Fruit fly (Drosophila melanogaster) whole organism, embryonic: ENCODE data around the gene His3.3A.

Experiments
- Abd-B ChIP-seq: fragments of 200-800 bp; sonication (Bioruptor generic); optimal IDR thresholded peaks from 2 replicates; lab custom pipeline; 2018; ENCODE audit warnings: missing biosample characterization, mild to moderate bottlenecking, missing genetic modification characterization, moderate library complexity
- Atf6 ChIP-seq: fragments of 200-800 bp; sonication (Bioruptor generic); IDR thresholded peaks from 2 replicates; pipeline ENCODE4 v1.3.6; 2022; ENCODE audit warnings: missing biosample characterization, missing genetic modification characterization
- B-H2 ChIP-seq: fragments of 200-800 bp; sonication (Bioruptor generic); optimal IDR thresholded peaks from 2 replicates; lab custom pipeline; 2018; ENCODE audit warnings: missing biosample characterization, mild to moderate bottlenecking, missing genetic modification characterization
- BtbVII ChIP-seq: fragments of 200-800 bp; sonication (Bioruptor generic); optimal IDR thresholded peaks from 3 replicates; lab custom pipeline; 2017; ENCODE audit warnings: missing biosample characterization, mild to moderate bottlenecking, missing genetic modification characterization
- CG10209 ChIP-seq: fragments of 200-800 bp; sonication (Bioruptor generic); optimal IDR thresholded peaks from 3 replicates; lab custom pipeline; 2017; ENCODE audit warnings: missing biosample characterization, mild to moderate bottlenecking, missing genetic modification characterization, missing genetic modification reagents
- CG10267 ChIP-seq: fragments of 200-800 bp; sonication (Bioruptor generic); optimal IDR thresholded peaks from 2 replicates; lab custom pipeline; 2018; ENCODE audit warnings: missing biosample characterization, mild to moderate bottlenecking, missing genetic modification characterization, moderate library complexity
- CG10431 ChIP-seq: fragments of 200-800 bp; sonication (Bioruptor generic); optimal IDR thresholded peaks from 3 replicates; lab custom pipeline; 2018; ENCODE audit warnings: missing biosample characterization, mild to moderate bottlenecking, missing genetic modification characterization
- CG10543 ChIP-seq: fragments of 200-800 bp; sonication (Bioruptor generic); optimal IDR thresholded peaks from 3 replicates; lab custom pipeline; 2017; ENCODE audit warnings: missing biosample characterization, mild to moderate bottlenecking, missing genetic modification characterization, moderate library complexity
- CG10565 ChIP-seq: fragments of 200-800 bp; sonication (Bioruptor generic); optimal IDR thresholded peaks from 3 replicates; lab custom pipeline; 2016; ENCODE audit warnings: missing biosample characterization, mild to moderate bottlenecking, missing genetic modification characterization
- CG11723 ChIP-seq: fragments of 200-800 bp; sonication (Bioruptor generic); optimal IDR thresholded peaks from 2 replicates; lab custom pipeline; 2017; ENCODE audit warnings: missing biosample characterization, mild to moderate bottlenecking, missing genetic modification characterization
- CG17361 ChIP-seq: fragments of 200-800 bp; sonication (Bioruptor generic); IDR thresholded peaks from 3 replicates; pipeline ENCODE4 v1.3.6; 2022; ENCODE audit warnings: missing biosample characterization, missing genetic modification characterization
- CG17568 ChIP-seq: fragments of 200-800 bp; sonication (Bioruptor generic); optimal IDR thresholded peaks from 2 replicates; lab custom pipeline; 2018; ENCODE audit warnings: missing biosample characterization, mild to moderate bottlenecking, missing genetic modification characterization, moderate library complexity
- CG1832 ChIP-seq: fragments of 200-800 bp; sonication (Bioruptor generic); optimal IDR thresholded peaks from 2 replicates; lab custom pipeline; 2017; ENCODE audit warnings: missing biosample characterization, mild to moderate bottlenecking, missing genetic modification characterization, inconsistent platforms
- CG2129 ChIP-seq: fragments of 200-800 bp; sonication (Bioruptor generic); IDR thresholded peaks from 2 replicates; pipeline ENCODE4 v1.3.6; 2022; ENCODE audit warnings: missing biosample characterization, missing genetic modification characterization; ENCODE audit not compliant: partially characterized antibody
- CG2712 ChIP-seq: fragments of 200-800 bp; optimal IDR thresholded peaks from 3 replicates; lab custom pipeline; 2019; ENCODE audit warnings: missing biosample characterization, mild to moderate bottlenecking, missing genetic modification characterization, moderate library complexity
- CG33557 ChIP-seq: fragments of 200-800 bp; sonication (Bioruptor generic); optimal IDR thresholded peaks from 2 replicates; lab custom pipeline; 2019; ENCODE audit warnings: missing biosample characterization, mild to moderate bottlenecking, missing genetic modification characterization, moderate library complexity
- CG4360 ChIP-seq: fragments of 200-800 bp; sonication (Bioruptor generic); IDR thresholded peaks from 2 replicates; pipeline ENCODE4 v1.3.6; 2022; ENCODE audit warnings: missing biosample characterization, missing genetic modification characterization
- CG4730 ChIP-seq: fragments of 200-800 bp; sonication (Bioruptor generic); IDR thresholded peaks from 2 replicates; pipeline ENCODE4 v1.3.6; 2022; ENCODE audit warnings: missing biosample characterization, missing genetic modification characterization
- CG6765 ChIP-seq: fragments of 200-800 bp; sonication (Bioruptor generic); optimal IDR thresholded peaks from 3 replicates; lab custom pipeline; 2017; ENCODE audit warnings: missing biosample characterization, mild to moderate bottlenecking, missing genetic modification characterization
- CG8944 ChIP-seq: fragments of 200-800 bp; sonication (Bioruptor generic); optimal IDR thresholded peaks from 3 replicates; lab custom pipeline; 2016; ENCODE audit warnings: missing biosample characterization, missing genetic modification characterization
- CG9609 ChIP-seq: fragments of 200-800 bp; sonication (Bioruptor generic); optimal IDR thresholded peaks from 3 replicates; lab custom pipeline; 2016; ENCODE audit warnings: missing biosample characterization, missing genetic modification characterization
- CHES-1-like ChIP-seq: fragments of 200-800 bp; sonication (Bioruptor generic); optimal IDR thresholded peaks from 2 replicates; lab custom pipeline; 2016; ENCODE audit warnings: missing biosample characterization, missing genetic modification characterization
- D19B ChIP-seq: fragments of 200-800 bp; sonication (Bioruptor generic); optimal IDR thresholded peaks from 2 replicates; lab custom pipeline; 2017; ENCODE audit warnings: missing biosample characterization, mild to moderate bottlenecking, missing genetic modification characterization
- Dip3 ChIP-seq: fragments of 200-800 bp; sonication (Bioruptor generic); optimal IDR thresholded peaks from 3 replicates; lab custom pipeline; 2016; ENCODE audit warnings: missing biosample characterization, missing genetic modification characterization
- Dll ChIP-seq: fragments of 200-800 bp; sonication (Bioruptor generic); IDR thresholded peaks from 4 replicates; pipeline ENCODE4 v1.3.6; 2022; ENCODE audit warnings: missing biosample characterization, missing genetic modification characterization; ENCODE audit not compliant: partially characterized antibody
- Dref ChIP-seq: fragments of 200-800 bp; sonication (Bioruptor generic); IDR thresholded peaks from 2 replicates; pipeline ENCODE4 v1.3.6; 2022; ENCODE audit warnings: missing biosample characterization, missing genetic modification characterization
- H2.0 ChIP-seq: fragments of 200-800 bp; sonication (Bioruptor generic); IDR thresholded peaks from 2 replicates; pipeline ENCODE4 v1.3.6; 2022; ENCODE audit warnings: missing biosample characterization, missing genetic modification characterization
- Hr39 ChIP-seq: fragments of >200 bp; optimal IDR thresholded peaks from 2 replicates; lab custom pipeline; 2017
- Hsf ChIP-seq: fragments of 200-800 bp; sonication (Bioruptor generic); optimal IDR thresholded peaks from 3 replicates; lab custom pipeline; 2016; ENCODE audit warnings: missing biosample characterization, missing genetic modification characterization
- Jarid2 ChIP-seq: fragments of 200-800 bp; sonication (Bioruptor generic); optimal IDR thresholded peaks from 3 replicates; lab custom pipeline; 2017; ENCODE audit warnings: mild to moderate bottlenecking, missing biosample characterization, missing genetic modification reagents, missing genetic modification characterization
- Nf-YA ChIP-seq: fragments of 200-800 bp; sonication (Bioruptor generic); IDR thresholded peaks from 2 replicates; pipeline ENCODE4 v1.3.6; 2022; ENCODE audit warnings: missing biosample characterization, missing genetic modification characterization
- Pdp1 ChIP-seq, 2 experiments: fragments of 200-800 bp; sonication (Bioruptor generic); optimal IDR thresholded peaks; 3 replicates each; lab custom pipeline; 2016; ENCODE audit warnings: missing biosample characterization in 2 of 2, missing genetic modification characterization in 2 of 2, mild to moderate bottlenecking in 1 of 2, moderate library complexity in 1 of 2
- Ssrp ChIP-seq: fragments of 200-800 bp; sonication (Bioruptor generic); optimal IDR thresholded peaks from 2 replicates; lab custom pipeline; 2018; ENCODE audit warnings: missing biosample characterization, mild to moderate bottlenecking, missing genetic modification characterization, moderate library complexity
- Xrp1 ChIP-seq: fragments of 200-800 bp; sonication (Bioruptor generic); IDR thresholded peaks from 2 replicates; pipeline ENCODE4 v1.3.6; 2022; ENCODE audit warnings: missing biosample characterization, missing genetic modification characterization
- al ChIP-seq: fragments of 200-800 bp; sonication (Bioruptor generic); IDR thresholded peaks from 2 replicates; pipeline ENCODE4 v1.3.6; 2022; ENCODE audit warnings: missing biosample characterization, missing genetic modification characterization
- ap ChIP-seq: fragments of 200-800 bp; sonication (Bioruptor generic); IDR thresholded peaks from 2 replicates; pipeline ENCODE4 v1.3.6; 2022; ENCODE audit warnings: missing biosample characterization, missing genetic modification characterization
- chn ChIP-seq: fragments of 200-800 bp; sonication (Bioruptor generic); optimal IDR thresholded peaks from 2 replicates; lab custom pipeline; 2016; ENCODE audit warnings: missing biosample characterization, missing genetic modification characterization
- croc ChIP-seq: fragments of 200-800 bp; sonication (Bioruptor generic); conservative IDR thresholded peaks from 3 replicates; pipeline ENCODE4 v1.3.6; 2022; ENCODE audit warnings: missing biosample characterization, missing genetic modification characterization
- crp ChIP-seq, 2 experiments: fragments of 200-800 bp; sonication (Bioruptor generic); optimal IDR thresholded peaks; 2 replicates in 1 of 2; 3 replicates in 1 of 2; lab custom pipeline; 2017; ENCODE audit warnings: missing biosample characterization in 2 of 2, missing genetic modification characterization in 2 of 2, mild to moderate bottlenecking in 1 of 2, moderate library complexity in 1 of 2
- ind ChIP-seq: fragments of 200-800 bp; sonication (Bioruptor generic); optimal IDR thresholded peaks from 3 replicates; lab custom pipeline; 2016; ENCODE audit warnings: missing biosample characterization, missing genetic modification characterization
- lmd ChIP-seq: fragments of 200-800 bp; sonication (Bioruptor generic); IDR thresholded peaks from 2 replicates; pipeline ENCODE4 v1.3.6; 2022; ENCODE audit warnings: missing biosample characterization, missing genetic modification characterization
- lov ChIP-seq, 2 experiments: fragments of 200-800 bp in 1 of 2; fragments of >200 bp in 1 of 2; sonication (Bioruptor generic) in 1 of 2; IDR thresholded peaks in 1 of 2; optimal IDR thresholded peaks in 1 of 2; 2 replicates in 1 of 2; 3 replicates in 1 of 2; pipeline versions ENCODE4 v1.3.6 to Lab custom; 2017 to 2022; ENCODE audit warnings: missing biosample characterization in 1 of 2, missing genetic modification characterization in 1 of 2
- org-1 ChIP-seq: fragments of 200-800 bp; sonication (Bioruptor generic); optimal IDR thresholded peaks from 2 replicates; lab custom pipeline; 2017; ENCODE audit warnings: missing biosample characterization, missing genetic modification characterization
- peb ChIP-seq: fragments of 200-800 bp; sonication (Bioruptor generic); IDR thresholded peaks from 2 replicates; pipeline ENCODE4 v1.3.6; 2022; ENCODE audit warnings: missing biosample characterization, missing genetic modification characterization
- pros ChIP-seq: fragments of 200-800 bp; sonication (Bioruptor generic); optimal IDR thresholded peaks from 3 replicates; lab custom pipeline; 2019; ENCODE audit warnings: missing biosample characterization, mild to moderate bottlenecking, missing genetic modification characterization, moderate library complexity
- shn ChIP-seq: fragments of 200-800 bp; sonication (Bioruptor generic); optimal IDR thresholded peaks from 3 replicates; lab custom pipeline; 2016; ENCODE audit warnings: missing biosample characterization, missing genetic modification characterization
- sima ChIP-seq: fragments of 200-800 bp; sonication (Bioruptor generic); optimal IDR thresholded peaks from 2 replicates; lab custom pipeline; 2016; ENCODE audit warnings: missing biosample characterization, missing genetic modification characterization
- trh ChIP-seq: fragments of 200-800 bp; sonication (Bioruptor generic); optimal IDR thresholded peaks from 2 replicates; lab custom pipeline; 2016; ENCODE audit warnings: missing biosample characterization, missing genetic modification characterization
- ttk ChIP-seq: fragments of 200-800 bp; sonication (Bioruptor generic); IDR thresholded peaks from 2 replicates; pipeline ENCODE4 v2.1.2; 2022; ENCODE audit warnings: missing biosample characterization, missing genetic modification characterization

The His3.3A gene

DNA sequence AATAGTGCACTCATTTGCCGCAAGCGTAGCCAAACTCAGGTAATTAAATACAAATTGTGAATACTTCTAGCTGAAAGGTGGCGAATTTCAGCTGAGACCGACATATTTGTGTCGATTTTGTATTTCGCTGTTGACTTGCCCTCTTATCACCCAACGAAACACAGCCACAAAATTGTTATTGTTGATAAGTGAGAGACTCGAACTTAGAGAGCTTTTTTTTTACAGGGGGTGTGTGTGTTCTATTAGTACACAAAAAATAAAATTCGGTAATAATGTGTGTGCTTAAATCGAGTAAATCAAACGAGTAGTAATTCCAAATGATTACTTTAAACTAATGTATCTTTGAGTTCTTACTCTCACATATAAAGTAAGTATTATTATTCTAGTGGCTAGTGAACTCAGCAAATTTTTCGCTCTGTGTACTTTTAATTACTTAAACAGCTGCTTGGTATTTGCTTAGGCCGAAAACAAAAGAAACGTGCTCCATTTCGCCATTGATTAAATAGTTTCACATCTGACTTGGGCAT is 6.2 kb downstream of the His3.3A start (continued):
- TF ChIP-seq CG17568 (GFP tag; lab: Kevin White, UChicago) (peak; percentile 7), Jarid2 (GFP tag; lab: Kevin White, UChicago) (peak; percentile 12), CG4730 (GFP tag; lab: Robert Waterston, UW) (peak; percentile 46; the same call in 1 of the 2 replicates), CG10209 (GFP tag; lab: Kevin White, UChicago) (peak; percentile 66), chn (no peak), Ssrp (tag; lab: Kevin White, UChicago) (peak; percentile 21), ap (GFP tag; lab: Robert Waterston, UW) (peak; percentile 63), trh (GFP tag; lab: Kevin White, UChicago) (no peak), org-1 (peak; percentile 74), peb (GFP tag; lab: Robert Waterston, UW) (0 out of 2 replicates have a peak, but pooled peaks have one; percentile 16), CG10543 (GFP tag; lab: Kevin White, UChicago) (peak; percentile 73), CG2712 (peak; percentile 57), CG10267 (tag; lab: Kevin White, UChicago) (peak; percentile 63), croc (GFP tag; lab: Robert Waterston, UW) (peak; percentile 30; the same call in 2 of the 3 replicates), crp (GFP tag; optimal IDR thresholded peaks at IDR 0.05; lab: Kevin White, UChicago) (peak in 1 of 2 experiments; percentile 38), Hr39 (lab: Kevin White, UChicago) (no peak), CG10431 (GFP tag; lab: Kevin White, UChicago) (no peak), Dll (no peak), H2.0 (GFP tag; lab: Robert Waterston, UW) (peak; percentile 49; the same call in 1 of the 2 replicates), Atf6 (GFP tag; lab: Robert Waterston, UW) (peak; percentile 80), D19B (GFP tag; lab: Kevin White, UChicago) (peak; percentile 22), B-H2 (GFP tag; lab: Kevin White, UChicago) (peak; percentile 46), lov (optimal IDR thresholded peaks at IDR 0.05; lab: Kevin White, UChicago) (no peak), lov (GFP tag; IDR thresholded peaks at IDR 0.05; lab: Robert Waterston, UW) (0 out of 3 replicates have a peak, but pooled peaks have one; percentile 20), Nf-YA (GFP tag; lab: Robert Waterston, UW) (no peak), Pdp1 (GFP tag; optimal IDR thresholded peaks at IDR 0.05; lab: Kevin White, UChicago) (peak; percentile 59 to 85), Abd-B (GFP tag; lab: Kevin White, UChicago) (peak; percentile 51), Dip3 (GFP tag; lab: Kevin White, UChicago) (peak; percentile 77), CHES-1-like (GFP tag; lab: Kevin White, UChicago) (peak; percentile 67), CG4360 (GFP tag; lab: Robert Waterston, UW) (peak; percentile 33; the same call in 1 of the 2 replicates), ind (peak; percentile 8), Hsf (GFP tag; lab: Kevin White, UChicago) (peak; percentile 31), pros (GFP tag; lab: Kevin White, UChicago) (no peak), shn (peak; percentile 5), CG2129 (no peak), CG9609 (GFP tag; lab: Kevin White, UChicago) (peak; percentile 26), CG6765 (GFP tag; lab: Kevin White, UChicago) (peak; percentile 74), CG8944 (peak; percentile 12), sima (no peak), Xrp1 (no peak; the same call in none of the 2 replicates), Dref (GFP tag; lab: Robert Waterston, UW) (no peak), CG17361 (peak; percentile 60), ttk (no peak; the same call in 1 of the 2 replicates), CG11723 (GFP tag; lab: Kevin White, UChicago) (no peak), lmd (GFP tag; lab: Robert Waterston, UW) (peak; percentile 63; the same call in 1 of the 2 replicates), al (GFP tag; lab: Robert Waterston, UW) (no peak; the same call in 1 of the 2 replicates), CG10565 (no peak), CG33557 (GFP tag; lab: Kevin White, UChicago) (no peak), CG1832 (GFP tag; lab: Kevin White, UChicago) (no peak), BtbVII (peak; percentile 71)
